In the genomic region with DNA sequence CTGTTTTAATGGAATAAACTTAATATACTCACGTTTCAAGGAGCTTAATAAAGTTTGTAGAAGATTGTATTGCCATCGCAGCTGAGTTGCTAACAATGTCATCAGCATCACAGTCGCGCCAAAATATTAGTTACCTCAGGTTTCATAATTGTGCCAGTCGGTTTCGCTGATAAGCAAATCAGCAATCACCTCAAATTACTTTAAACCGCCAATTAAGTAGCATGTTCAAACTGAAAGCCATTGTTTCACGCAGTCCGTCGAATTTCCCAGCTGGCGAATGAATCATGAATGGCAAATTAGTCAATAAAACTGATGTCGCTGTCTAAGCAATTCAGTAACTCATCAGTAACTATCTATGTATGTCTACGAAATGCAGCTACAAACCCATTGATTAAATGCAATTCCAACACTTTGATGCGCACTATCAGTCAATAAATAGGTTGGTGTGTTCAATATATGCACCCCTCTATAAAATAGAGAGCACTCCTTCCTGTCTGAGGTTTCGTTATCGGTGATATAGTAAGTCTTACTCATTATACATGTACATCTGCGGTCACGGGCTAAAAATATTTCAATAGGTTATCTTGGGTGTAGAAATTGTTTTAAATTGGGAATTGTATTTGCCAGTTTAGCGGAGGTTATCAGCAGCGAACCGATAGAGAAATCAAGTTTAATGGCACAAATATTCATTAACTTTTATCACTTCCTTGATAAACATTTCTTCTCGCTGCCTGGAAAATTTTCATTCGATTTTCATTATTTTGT, we compare ENCODE assay signal across 3 fruit fly cellular contexts.
TF ChIP-seq lines count a peak whose summit lies in the region.

No protein-coding gene starts in this region.

- TF ChIP-seq CTCF in whole organism, embryonic (GFP tag; optimal IDR thresholded peaks at IDR 0.05; lab: Kevin White, UChicago), result no peak

TF ChIP-seq in whole organism, adult, 20 proteins besides CTCF, POLR2A, EP300 and RAD21:
- TF ChIP-seq CG14711 (tag; optimal IDR thresholded peaks at IDR 0.05; lab: Kevin White, UChicago), result no peak
- no peak for TF ChIP-seq Mnt (GFP tag; optimal IDR thresholded peaks at IDR 0.05; lab: Kevin White, UChicago)
- TF ChIP-seq CG33017 (tag; optimal IDR thresholded peaks at IDR 0.05; lab: Kevin White, UChicago), result no peak
- TF ChIP-seq tj (GFP tag; optimal IDR thresholded peaks at IDR 0.05; lab: Kevin White, UChicago), result peak; percentile 83
- no peak for TF ChIP-seq CG1620 (GFP tag; optimal IDR thresholded peaks at IDR 0.05; lab: Kevin White, UChicago)
- peak; percentile 99 for TF ChIP-seq cic (GFP tag; optimal IDR thresholded peaks at IDR 0.05; lab: Kevin White, UChicago)
- peak; percentile 32 for TF ChIP-seq CG7101 (tag; optimal IDR thresholded peaks at IDR 0.05; lab: Kevin White, UChicago)
- no peak for TF ChIP-seq toe (GFP tag; optimal IDR thresholded peaks at IDR 0.05; lab: Kevin White, UChicago)
- TF ChIP-seq CG7045 (GFP tag; optimal IDR thresholded peaks at IDR 0.05; lab: Kevin White, UChicago), result no peak
- no peak for TF ChIP-seq ovo (GFP tag; optimal IDR thresholded peaks at IDR 0.05; lab: Kevin White, UChicago)
- TF ChIP-seq kay (GFP tag; lab: Kevin White, UChicago; ENCODE audit: borderline replicate concordance), result peak; percentile 56
- no peak for TF ChIP-seq cnc (optimal IDR thresholded peaks at IDR 0.05; lab: Kevin White, UChicago)

TF ChIP-seq in whole organism, embryonic, 481 proteins besides CTCF, POLR2A, EP300 and RAD21:
- TF ChIP-seq eve (GFP tag; optimal IDR thresholded peaks at IDR 0.05; lab: Kevin White, UChicago) (peak in 1 of 2 experiments; percentile 26), Hr78 (GFP tag; optimal IDR thresholded peaks at IDR 0.05; lab: Kevin White, UChicago) (peak in 1 of 2 experiments; percentile 20), CG33213 (GFP tag; optimal IDR thresholded peaks at IDR 0.05; lab: Kevin White, UChicago) (no peak), CG34376 (GFP tag; optimal IDR thresholded peaks at IDR 0.05; lab: Kevin White, UChicago) (peak; percentile 53), her (GFP tag; optimal IDR thresholded peaks at IDR 0.05; lab: Kevin White, UChicago) (no peak)

TF ChIP-seq in whole organism, prepupa, 60 proteins besides CTCF, POLR2A, EP300 and RAD21:
- TF ChIP-seq svp (GFP tag; lab: Kevin White, UChicago) (peak; percentile 80), CG16779 (tag; optimal IDR thresholded peaks at IDR 0.05; lab: Kevin White, UChicago) (peak; percentile 9), Gug (GFP tag; IDR thresholded peaks at IDR 0.05; lab: Robert Waterston, UW) (no peak), CG10669 (GFP tag; optimal IDR thresholded peaks at IDR 0.05; lab: Kevin White, UChicago) (no peak), CG32006 (GFP tag; optimal IDR thresholded peaks at IDR 0.05; lab: Kevin White, UChicago) (no peak), lz (GFP tag; optimal IDR thresholded peaks at IDR 0.05; lab: Kevin White, UChicago) (no peak), Eip78C (GFP tag; lab: Kevin White, UChicago) (peak; percentile 50), Lpt (GFP tag; optimal IDR thresholded peaks at IDR 0.05; lab: Kevin White, UChicago) (no peak)
